Worm (Caenorhabditis elegans) whole organism, mixed stage, embryonic: ENCODE measurements around the gene acr-8.

ENCODE experiments used
- bed-3 ChIP-seq: fragments of 200-800 bp; sonication (Bioruptor generic); optimal IDR thresholded peaks from 3 replicates; lab custom pipeline; 2018; ENCODE audit warnings: mild to moderate bottlenecking, missing genetic modification characterization, moderate library complexity, missing compliant biosample characterization
- blmp-1 ChIP-seq: fragments of 150-350 bp; optimal IDR thresholded peaks from 2 replicates; lab custom pipeline; 2014; ENCODE audit warnings: missing biosample characterization, missing genetic modification characterization
- ceh-39 ChIP-seq: fragments of 150-350 bp; optimal IDR thresholded peaks from 2 replicates; lab custom pipeline; 2014; ENCODE audit warnings: missing biosample characterization, missing genetic modification characterization
- ceh-43 ChIP-seq: fragments of 200-800 bp; sonication (Bioruptor generic); optimal IDR thresholded peaks from 2 replicates; lab custom pipeline; 2018; ENCODE audit warnings: mild to moderate bottlenecking, missing genetic modification characterization, moderate library complexity, missing compliant biosample characterization
- ceh-83 ChIP-seq: fragments of 200-800 bp; sonication (Bioruptor generic); optimal IDR thresholded peaks from 2 replicates; lab custom pipeline; 2018; ENCODE audit warnings: mild to moderate bottlenecking, missing genetic modification characterization, missing compliant biosample characterization
- ces-1 ChIP-seq: fragments of 150-350 bp; optimal IDR thresholded peaks from 2 replicates; lab custom pipeline; 2014; ENCODE audit warnings: missing biosample characterization, missing genetic modification reagents, missing genetic modification characterization
- cnd-1 ChIP-seq: fragments of 200-800 bp; sonication (Bioruptor generic); optimal IDR thresholded peaks from 2 replicates; lab custom pipeline; 2018; ENCODE audit warnings: mild to moderate bottlenecking, missing genetic modification characterization, missing compliant biosample characterization
- drap-1 ChIP-seq: fragments of 200-800 bp; sonication (Bioruptor generic); optimal IDR thresholded peaks from 3 replicates; lab custom pipeline; 2018; ENCODE audit warnings: mild to moderate bottlenecking, missing genetic modification characterization, missing compliant biosample characterization
- elt-1 ChIP-seq: sonication (generic microtip); optimal IDR thresholded peaks from 2 replicates; lab custom pipeline; 2017; ENCODE audit warnings: missing genetic modification characterization, mild to moderate bottlenecking, missing compliant biosample characterization, antibody characterized with exemption, moderate library complexity, borderline replicate concordance; ENCODE audit not compliant: insufficient read depth
- elt-3 ChIP-seq: fragments of 150-350 bp; optimal IDR thresholded peaks from 2 replicates; lab custom pipeline; 2014; ENCODE audit warnings: missing biosample characterization, missing genetic modification characterization
- ham-2 ChIP-seq: fragments of 200-800 bp; sonication (Bioruptor generic); optimal IDR thresholded peaks from 2 replicates; lab custom pipeline; 2018; ENCODE audit warnings: mild to moderate bottlenecking, missing genetic modification characterization, missing compliant biosample characterization
- hlh-1 ChIP-seq: fragments of 150-350 bp; optimal IDR thresholded peaks from 2 replicates; lab custom pipeline; 2014; ENCODE audit warnings: missing biosample characterization, missing genetic modification reagents, missing genetic modification characterization
- lin-13 ChIP-seq: fragments of 150-350 bp; optimal IDR thresholded peaks from 2 replicates; lab custom pipeline; 2014; ENCODE audit warnings: missing biosample characterization, missing genetic modification characterization
- lin-32 ChIP-seq: fragments of 200-800 bp; sonication (Bioruptor generic); optimal IDR thresholded peaks from 2 replicates; lab custom pipeline; 2018; ENCODE audit warnings: mild to moderate bottlenecking, missing genetic modification characterization, missing compliant biosample characterization
- lsy-2 ChIP-seq: fragments of 150-350 bp; optimal IDR thresholded peaks from 2 replicates; lab custom pipeline; 2014; ENCODE audit warnings: missing biosample characterization, missing genetic modification characterization
- mab-5 ChIP-seq: fragments of 150-350 bp; optimal IDR thresholded peaks from 2 replicates; lab custom pipeline; 2014; ENCODE audit warnings: missing biosample characterization, missing genetic modification characterization
- mep-1 ChIP-seq: fragments of 150-350 bp; optimal IDR thresholded peaks from 2 replicates; lab custom pipeline; 2017; ENCODE audit warnings: missing biosample characterization, missing genetic modification reagents, missing genetic modification characterization, inconsistent platforms
- mls-2 ChIP-seq: sonication (generic microtip); optimal IDR thresholded peaks from 2 replicates; lab custom pipeline; 2016; ENCODE audit warnings: mild to moderate bottlenecking, missing genetic modification characterization, moderate library complexity, missing compliant biosample characterization
- nhr-12 ChIP-seq: fragments of 150-350 bp; optimal IDR thresholded peaks from 2 replicates; lab custom pipeline; 2014; ENCODE audit warnings: missing biosample characterization, missing genetic modification characterization
- nhr-2 ChIP-seq: fragments of 150-350 bp; optimal IDR thresholded peaks from 2 replicates; lab custom pipeline; 2014; ENCODE audit warnings: missing biosample characterization, missing genetic modification characterization
- nhr-28 ChIP-seq: fragments of 150-350 bp; optimal IDR thresholded peaks from 2 replicates; lab custom pipeline; 2014; ENCODE audit warnings: missing biosample characterization, missing genetic modification characterization
- pha-4 ChIP-seq: fragments of 150-350 bp; optimal IDR thresholded peaks from 2 replicates; lab custom pipeline; 2018; ENCODE audit warnings: missing biosample characterization, missing genetic modification reagents, missing genetic modification characterization
- sem-2 ChIP-seq: fragments of 200-800 bp; sonication (Bioruptor generic); optimal IDR thresholded peaks from 2 replicates; lab custom pipeline; 2018; ENCODE audit warnings: mild to moderate bottlenecking, missing genetic modification characterization, missing compliant biosample characterization
- snpc-4 ChIP-seq: fragments of 150-350 bp; optimal IDR thresholded peaks from 2 replicates; lab custom pipeline; 2014; ENCODE audit warnings: missing biosample characterization, missing genetic modification characterization
- sptf-1 ChIP-seq: sonication (generic microtip); optimal IDR thresholded peaks from 2 replicates; lab custom pipeline; 2017; ENCODE audit warnings: mild to moderate bottlenecking, missing genetic modification characterization, moderate library complexity, missing compliant biosample characterization
- tbx-8 ChIP-seq: fragments of 200-800 bp; sonication (Bioruptor generic); optimal IDR thresholded peaks from 2 replicates; lab custom pipeline; 2018; ENCODE audit warnings: mild to moderate bottlenecking, missing genetic modification characterization, moderate library complexity, missing compliant biosample characterization
- unc-120 ChIP-seq: sonication (generic microtip); optimal IDR thresholded peaks from 2 replicates; lab custom pipeline; 2017; ENCODE audit warnings: missing genetic modification characterization, missing compliant biosample characterization; ENCODE audit not compliant: poor library complexity, severe bottlenecking
- zip-8 ChIP-seq: fragments of 150-350 bp; optimal IDR thresholded peaks from 2 replicates; lab custom pipeline; 2014; ENCODE audit warnings: missing biosample characterization, missing genetic modification characterization
- ztf-11 ChIP-seq: fragments of 150-350 bp; optimal IDR thresholded peaks from 2 replicates; lab custom pipeline; 2014; ENCODE audit warnings: missing biosample characterization, missing genetic modification characterization

acr-8 gene

ce11 chrX:10444705-10445104 is 32.2 kb downstream of the acr-8 start, which contains the start of gene C39B10.4:
Gene C39B10.4 (plus strand): TSS chrX:10445005.
- TF ChIP-seq ceh-39, result no peak
- TF ChIP-seq blmp-1 (tag; lab: Kevin White, UChicago), result no peak
- TF ChIP-seq pha-4 (tag; lab: Kevin White, UChicago), result no peak
- TF ChIP-seq ces-1 (GFP tag; lab: Kevin White, UChicago), result no peak
- TF ChIP-seq mep-1 (tag; lab: Kevin White, UChicago), result no peak

DNA sequence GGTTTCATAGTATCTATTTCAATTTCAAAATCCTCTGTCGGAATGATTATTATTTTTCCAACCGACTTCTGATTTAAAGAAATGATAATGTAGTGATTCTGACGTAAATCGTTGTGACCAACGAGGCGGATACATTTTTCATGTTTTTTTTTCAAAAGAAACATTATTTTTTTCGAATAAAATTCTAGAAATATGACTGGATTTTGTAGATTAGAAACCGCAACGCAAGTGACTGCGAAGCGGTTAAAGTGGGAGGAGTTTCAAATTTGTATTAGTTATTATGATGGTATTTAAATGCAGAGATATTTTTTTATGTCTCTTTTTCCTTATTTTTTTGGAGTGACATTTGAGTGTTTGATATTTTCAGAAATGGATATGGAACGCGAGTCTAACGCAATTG is 34.5 kb downstream of the acr-8 start, which contains the start of gene C39B10.5:
Gene C39B10.5, plus strand, starts transcription at position 362 of the 400 bp plus-strand sequence.
- no peak for TF ChIP-seq sptf-1 (tag; lab: Kevin White, UChicago)
- no peak for TF ChIP-seq tbx-8 (GFP tag; lab: Kevin White, UChicago)
- no peak for TF ChIP-seq bed-3 (GFP tag; lab: Kevin White, UChicago)
- no peak for TF ChIP-seq lin-32
- no peak for TF ChIP-seq elt-1 (tag; lab: Kevin White, UChicago)
- TF ChIP-seq ham-2, result no peak
- no peak for TF ChIP-seq pha-4 (tag; lab: Kevin White, UChicago)
- no peak for TF ChIP-seq lsy-2 (tag; lab: Kevin White, UChicago)
- TF ChIP-seq mep-1 (tag; lab: Kevin White, UChicago), result no peak
- no peak for TF ChIP-seq mls-2 (tag; lab: Kevin White, UChicago)
- no peak for TF ChIP-seq nhr-28 (tag; lab: Kevin White, UChicago)
- TF ChIP-seq zip-8 (tag; lab: Kevin White, UChicago), result no peak
- TF ChIP-seq cnd-1 (tag; lab: Kevin White, UChicago), result no peak
- TF ChIP-seq drap-1 (GFP tag; lab: Kevin White, UChicago), result no peak
- no peak for TF ChIP-seq snpc-4 (tag; lab: Kevin White, UChicago)
- no peak for TF ChIP-seq nhr-2 (tag; lab: Kevin White, UChicago)
- no peak for TF ChIP-seq ztf-11 (tag; lab: Kevin White, UChicago)
- TF ChIP-seq ceh-43 (GFP tag; lab: Kevin White, UChicago), result no peak
- no peak for TF ChIP-seq lin-13 (tag; lab: Kevin White, UChicago)
- no peak for TF ChIP-seq ceh-83 (GFP tag; lab: Kevin White, UChicago)
- TF ChIP-seq, all 35 proteins: peak for 0

DNA sequence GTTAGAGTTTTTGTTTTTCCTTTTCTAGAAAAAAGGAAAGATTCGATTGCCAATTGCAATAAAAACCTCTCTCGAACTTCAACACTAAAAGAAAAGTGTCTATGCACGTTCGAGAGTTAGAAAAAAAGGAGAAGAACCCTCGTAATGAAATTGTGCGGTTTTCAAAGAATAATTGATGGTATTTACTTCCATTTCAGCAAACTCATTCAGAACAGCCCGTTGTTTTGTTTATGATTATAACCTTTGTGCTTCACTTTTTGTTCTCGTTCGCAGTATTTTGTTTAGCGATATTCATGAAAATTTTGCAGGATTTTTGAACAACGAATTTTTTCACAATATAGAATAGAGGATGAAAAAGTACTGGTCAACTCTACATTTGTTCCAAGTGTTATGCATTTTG is 41.4 kb downstream of the acr-8 start, which contains the start of gene lgc-41:
Gene lgc-41, plus strand, starts transcription at position 301 of the 400 bp plus-strand sequence.
- TF ChIP-seq nhr-2 (tag; lab: Kevin White, UChicago) (no peak), mep-1 (tag; lab: Kevin White, UChicago) (no peak), ceh-83 (GFP tag; lab: Kevin White, UChicago) (no peak), sptf-1 (tag; lab: Kevin White, UChicago) (no peak), lin-32 (no peak), ztf-11 (tag; lab: Kevin White, UChicago) (no peak), hlh-1 (no peak), blmp-1 (tag; lab: Kevin White, UChicago) (no peak), unc-120 (no peak), pha-4 (tag; lab: Kevin White, UChicago) (no peak), elt-3 (tag; lab: Kevin White, UChicago) (no peak), nhr-12 (tag; lab: Kevin White, UChicago) (no peak), bed-3 (GFP tag; lab: Kevin White, UChicago) (no peak), sem-2 (no peak), ceh-43 (GFP tag; lab: Kevin White, UChicago) (no peak)

ce11 chrX:10462391-10462790 is 49.9 kb downstream of the acr-8 start:
- TF ChIP-seq drap-1 (GFP tag; lab: Kevin White, UChicago) (no peak), elt-3 (tag; lab: Kevin White, UChicago) (no peak), ceh-83 (GFP tag; lab: Kevin White, UChicago) (no peak), blmp-1 (tag; lab: Kevin White, UChicago) (no peak), bed-3 (GFP tag; lab: Kevin White, UChicago) (no peak), ceh-39 (no peak), lin-32 (no peak), lin-13 (tag; lab: Kevin White, UChicago) (no peak), hlh-1 (no peak)

DNA sequence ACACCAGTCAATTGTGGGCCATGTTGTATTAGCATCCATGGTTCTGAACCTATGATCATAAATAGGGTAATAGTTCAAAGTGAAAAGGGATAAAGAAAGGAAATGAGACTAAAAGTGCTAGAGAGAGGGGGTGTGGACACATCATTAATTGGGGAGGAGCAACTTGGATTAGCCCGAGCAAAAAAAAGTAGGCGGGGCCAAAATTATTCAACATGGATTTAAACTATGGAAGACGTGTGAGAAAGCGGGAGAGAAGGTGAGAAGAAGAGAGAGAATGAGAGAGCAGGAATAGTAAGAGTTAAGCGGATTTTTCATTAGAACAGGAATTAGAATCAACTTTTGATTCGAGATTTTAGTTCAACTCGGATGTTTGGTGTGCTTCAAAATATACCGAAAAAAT is 51.0 kb downstream of the acr-8 start, which contains the start of gene C39B10.1:
Gene C39B10.1, minus strand, starts transcription at position 101 of the 400 bp plus-strand sequence.
- TF ChIP-seq mab-5 (tag; lab: Kevin White, UChicago), result no peak
